Worm (Caenorhabditis elegans): ENCODE data around the gene Y46G5A.39.

Gene Y46G5A.39

ce11 chrII:12722049-12722448 lies 31.6 kb downstream of the Y46G5A.39 start:
- TF ChIP-seq sem-2 (GFP tag; optimal IDR thresholded peaks at IDR 0.05), result no peak
- TF ChIP-seq nhr-12 (tag; optimal IDR thresholded peaks at IDR 0.05), result no peak
- no peak for TF ChIP-seq nhr-2 (tag; optimal IDR thresholded peaks at IDR 0.05)
- no peak for TF ChIP-seq nhr-28 (tag; optimal IDR thresholded peaks at IDR 0.05)
- TF ChIP-seq bed-3 (GFP tag; optimal IDR thresholded peaks at IDR 0.05), result no peak
- no peak for TF ChIP-seq mep-1 (tag; optimal IDR thresholded peaks at IDR 0.05)
- no peak for TF ChIP-seq lin-13 (tag; optimal IDR thresholded peaks at IDR 0.05)
- TF ChIP-seq lsy-2 (tag; optimal IDR thresholded peaks at IDR 0.05), result no peak
- no peak for TF ChIP-seq ces-1 (GFP tag; optimal IDR thresholded peaks at IDR 0.05)
- TF ChIP-seq unc-62 (GFP tag; optimal IDR thresholded peaks at IDR 0.05), result no peak
- TF ChIP-seq snpc-4 (tag; optimal IDR thresholded peaks at IDR 0.05), result no peak
- no peak for TF ChIP-seq ceh-43 (GFP tag; optimal IDR thresholded peaks at IDR 0.05)
- no peak for TF ChIP-seq nhr-76 (tag; optimal IDR thresholded peaks at IDR 0.05)
- no peak for TF ChIP-seq cnd-1 (tag; optimal IDR thresholded peaks at IDR 0.05)

- TF ChIP-seq lin-32 (GFP tag; optimal IDR thresholded peaks at IDR 0.05) (no peak), ztf-11 (tag; optimal IDR thresholded peaks at IDR 0.05) (no peak), sem-2 (GFP tag; optimal IDR thresholded peaks at IDR 0.05) (no peak), sptf-1 (tag; optimal IDR thresholded peaks at IDR 0.05) (no peak), lin-13 (tag; optimal IDR thresholded peaks at IDR 0.05) (no peak), bed-3 (GFP tag; optimal IDR thresholded peaks at IDR 0.05) (no peak), ham-2 (GFP tag; optimal IDR thresholded peaks at IDR 0.05) (no peak), lsy-2 (tag; optimal IDR thresholded peaks at IDR 0.05) (no peak), flh-1 (GFP tag; optimal IDR thresholded peaks at IDR 0.05) (no peak), nhr-237 (tag; optimal IDR thresholded peaks at IDR 0.05) (no peak), drap-1 (GFP tag; optimal IDR thresholded peaks at IDR 0.05) (no peak), nhr-12 (tag; optimal IDR thresholded peaks at IDR 0.05) (no peak), hlh-1 (tag; optimal IDR thresholded peaks at IDR 0.05) (no peak), ceh-83 (GFP tag; optimal IDR thresholded peaks at IDR 0.05) (no peak)
Measured at ce11 chrII:12715757-12716350, 37.8 kb downstream of the Y46G5A.39 start.

ce11 chrII:12711490-12711889 lies 42.1 kb downstream of the Y46G5A.39 start:
- TF ChIP-seq ces-1 (GFP tag; optimal IDR thresholded peaks at IDR 0.05), result peak; percentile 86
- TF ChIP-seq cnd-1 (tag; optimal IDR thresholded peaks at IDR 0.05), result no peak

All from whole organism, mixed stage, embryonic.